Fruit fly (Drosophila melanogaster) whole organism, embryonic: ENCODE results near the gene puc.

ENCODE experiments used
- Antp ChIP-seq: fragments of 200-800 bp; sonication (Bioruptor generic); optimal IDR thresholded peaks from 3 replicates; lab custom pipeline; 2016; ENCODE audit warnings: missing biosample characterization, missing genetic modification characterization
- C15 ChIP-seq: fragments of 200-800 bp; sonication (Bioruptor generic); IDR thresholded peaks from 3 replicates; pipeline ENCODE4 v1.3.6; 2022; ENCODE audit warnings: missing biosample characterization, missing genetic modification characterization
- CG10979 ChIP-seq: fragments of 200-800 bp; sonication (Bioruptor generic); optimal IDR thresholded peaks from 2 replicates; lab custom pipeline; 2018; ENCODE audit warnings: missing biosample characterization, mild to moderate bottlenecking, missing genetic modification characterization, moderate library complexity
- CG13775 ChIP-seq: fragments of 200-800 bp; sonication (Bioruptor generic); optimal IDR thresholded peaks from 3 replicates; lab custom pipeline; 2017; ENCODE audit warnings: missing biosample characterization, mild to moderate bottlenecking, missing genetic modification characterization
- CG14050 ChIP-seq: fragments of 200-800 bp; sonication (Bioruptor generic); IDR thresholded peaks from 3 replicates; pipeline ENCODE4 v1.3.6; 2022; ENCODE audit warnings: missing biosample characterization, missing genetic modification characterization
- CG14667 ChIP-seq: fragments of 200-800 bp; sonication (Bioruptor generic); IDR thresholded peaks from 2 replicates; pipeline ENCODE4 v1.3.6; 2022; ENCODE audit warnings: missing biosample characterization, missing genetic modification characterization
- CG17328 ChIP-seq: fragments of 200-800 bp; sonication (Bioruptor generic); IDR thresholded peaks from 2 replicates; pipeline ENCODE4 v1.3.6; 2022; ENCODE audit warnings: missing biosample characterization, missing genetic modification characterization
- CG2678 ChIP-seq: fragments of 200-800 bp; sonication (Bioruptor generic); optimal IDR thresholded peaks from 3 replicates; lab custom pipeline; 2019; ENCODE audit warnings: missing biosample characterization, mild to moderate bottlenecking, missing genetic modification characterization, moderate library complexity
- CG2712 ChIP-seq: fragments of 200-800 bp; optimal IDR thresholded peaks from 3 replicates; lab custom pipeline; 2019; ENCODE audit warnings: missing biosample characterization, mild to moderate bottlenecking, missing genetic modification characterization, moderate library complexity
- CG3163 ChIP-seq: fragments of 200-800 bp; sonication (Bioruptor generic); optimal IDR thresholded peaks from 3 replicates; lab custom pipeline; 2016; ENCODE audit warnings: missing biosample characterization, missing genetic modification characterization
- CG7786 ChIP-seq: fragments of 200-800 bp; sonication (Bioruptor generic); optimal IDR thresholded peaks from 2 replicates; lab custom pipeline; 2016; ENCODE audit warnings: missing biosample characterization, missing genetic modification characterization
- CG9215 ChIP-seq: fragments of 200-800 bp; sonication (Bioruptor generic); IDR thresholded peaks from 2 replicates; pipeline ENCODE4 v1.3.6; 2022; ENCODE audit warnings: missing biosample characterization, missing genetic modification characterization
- Ets97D ChIP-seq: fragments of 200-800 bp; sonication (Bioruptor generic); optimal IDR thresholded peaks from 3 replicates; lab custom pipeline; 2016; ENCODE audit warnings: missing biosample characterization, missing genetic modification characterization
- Hey ChIP-seq: fragments of 200-800 bp; sonication (Bioruptor generic); optimal IDR thresholded peaks from 3 replicates; lab custom pipeline; 2018; ENCODE audit warnings: missing biosample characterization, mild to moderate bottlenecking, missing genetic modification characterization
- NFAT ChIP-seq: fragments of 200-800 bp; sonication (Bioruptor generic); IDR thresholded peaks from 2 replicates; pipeline ENCODE4 v1.3.6; 2022; ENCODE audit warnings: missing biosample characterization, missing genetic modification characterization
- Sox102F ChIP-seq: fragments of 200-800 bp; sonication (Bioruptor generic); optimal IDR thresholded peaks from 2 replicates; lab custom pipeline; 2018; ENCODE audit warnings: missing biosample characterization, mild to moderate bottlenecking, missing genetic modification characterization, moderate library complexity
- Taf1 ChIP-seq: fragments of 200-800 bp; sonication (Bioruptor generic); IDR thresholded peaks from 2 replicates; pipeline ENCODE4 v1.3.6; 2022; ENCODE audit warnings: missing biosample characterization, missing genetic modification characterization
- Xrp1 ChIP-seq: fragments of 200-800 bp; sonication (Bioruptor generic); IDR thresholded peaks from 2 replicates; pipeline ENCODE4 v1.3.6; 2022; ENCODE audit warnings: missing biosample characterization, missing genetic modification characterization
- bsh ChIP-seq, 2 experiments: fragments of 200-800 bp; sonication (Bioruptor generic); optimal IDR thresholded peaks; 2 replicates each; lab custom pipeline; 2017 to 2018; ENCODE audit warnings: mild to moderate bottlenecking in 2 of 2, missing biosample characterization in 2 of 2, missing genetic modification characterization in 2 of 2, moderate library complexity in 1 of 2
- chm ChIP-seq: fragments of 200-800 bp; sonication (Bioruptor generic); IDR thresholded peaks from 2 replicates; pipeline ENCODE4 v1.3.6; 2022; ENCODE audit warnings: missing biosample characterization, missing genetic modification characterization
- corto ChIP-seq: fragments of 200-800 bp; sonication (Bioruptor generic); optimal IDR thresholded peaks from 2 replicates; lab custom pipeline; 2016; ENCODE audit warnings: missing biosample characterization, mild to moderate bottlenecking, missing genetic modification characterization, moderate library complexity
- cwo ChIP-seq: fragments of 200-800 bp; sonication (Bioruptor generic); optimal IDR thresholded peaks from 3 replicates; lab custom pipeline; 2017; ENCODE audit warnings: missing biosample characterization, missing genetic modification characterization, mild to moderate bottlenecking, moderate library complexity, missing genetic modification reagents
- dmrt11E ChIP-seq: fragments of 200-800 bp; sonication (Bioruptor generic); optimal IDR thresholded peaks from 3 replicates; lab custom pipeline; 2018; ENCODE audit warnings: missing biosample characterization, mild to moderate bottlenecking, missing genetic modification characterization, moderate library complexity
- ems ChIP-seq: fragments of 200-800 bp; sonication (Bioruptor generic); optimal IDR thresholded peaks from 3 replicates; lab custom pipeline; 2016; ENCODE audit warnings: missing biosample characterization, missing genetic modification characterization
- grn ChIP-seq: fragments of 200-800 bp; sonication (Bioruptor generic); optimal IDR thresholded peaks from 3 replicates; lab custom pipeline; 2017; ENCODE audit warnings: missing biosample characterization, missing genetic modification characterization
- hb ChIP-seq: fragments of 200-800 bp; sonication (Bioruptor generic); IDR thresholded peaks from 3 replicates; pipeline ENCODE4 v1.3.6; 2022; ENCODE audit warnings: missing biosample characterization, missing genetic modification characterization; ENCODE audit not compliant: partially characterized antibody
- lbe ChIP-seq: fragments of 200-800 bp; sonication (Bioruptor generic); optimal IDR thresholded peaks from 2 replicates; lab custom pipeline; 2016; ENCODE audit warnings: missing biosample characterization, mild to moderate bottlenecking, missing genetic modification characterization
- lmd ChIP-seq: fragments of 200-800 bp; sonication (Bioruptor generic); IDR thresholded peaks from 2 replicates; pipeline ENCODE4 v1.3.6; 2022; ENCODE audit warnings: missing biosample characterization, missing genetic modification characterization
- lola ChIP-seq, 3 experiments: fragments of >200 bp in 2 of 3; fragments of 200-800 bp in 1 of 3; sonication (Bioruptor generic) in 1 of 3; optimal IDR thresholded peaks; 2 replicates each; lab custom pipeline; 2017 to 2019; ENCODE audit warnings: missing biosample characterization in 3 of 3, missing genetic modification characterization in 3 of 3, mild to moderate bottlenecking in 1 of 3, moderate library complexity in 1 of 3
- oc ChIP-seq: fragments of 200-800 bp; sonication (Bioruptor generic); optimal IDR thresholded peaks from 2 replicates; lab custom pipeline; 2018; ENCODE audit warnings: missing biosample characterization, mild to moderate bottlenecking, missing genetic modification characterization, moderate library complexity
- onecut ChIP-seq: fragments of 200-800 bp; sonication (Bioruptor generic); IDR thresholded peaks from 2 replicates; pipeline ENCODE4 v1.3.6; 2022; ENCODE audit warnings: missing biosample characterization, missing genetic modification characterization
- pan ChIP-seq, 4 experiments: fragments of >200 bp in 3 of 4; fragments of 200-800 bp in 1 of 4; sonication (Bioruptor generic) in 1 of 4; optimal IDR thresholded peaks in 3 of 4; IDR thresholded peaks in 1 of 4; 2 replicates each; pipeline versions ENCODE4 v1.3.6 to Lab custom; 2017 to 2022; ENCODE audit warnings: missing biosample characterization in 2 of 4, missing genetic modification characterization in 2 of 4, mixed read lengths in 1 of 4
- pros ChIP-seq: fragments of 200-800 bp; sonication (Bioruptor generic); optimal IDR thresholded peaks from 3 replicates; lab custom pipeline; 2019; ENCODE audit warnings: missing biosample characterization, mild to moderate bottlenecking, missing genetic modification characterization, moderate library complexity
- row ChIP-seq: fragments of 200-800 bp; sonication (Bioruptor generic); IDR thresholded peaks from 3 replicates; pipeline ENCODE4 v1.3.6; 2022; ENCODE audit warnings: missing biosample characterization, missing genetic modification characterization
- run ChIP-seq: fragments of 200-800 bp; sonication (Bioruptor generic); optimal IDR thresholded peaks from 3 replicates; lab custom pipeline; 2018; ENCODE audit warnings: missing biosample characterization, mild to moderate bottlenecking, missing genetic modification characterization
- sima ChIP-seq: fragments of 200-800 bp; sonication (Bioruptor generic); optimal IDR thresholded peaks from 2 replicates; lab custom pipeline; 2016; ENCODE audit warnings: missing biosample characterization, missing genetic modification characterization
- sug ChIP-seq: fragments of 200-800 bp; optimal IDR thresholded peaks from 2 replicates; lab custom pipeline; 2019; ENCODE audit warnings: missing biosample characterization, mild to moderate bottlenecking, missing genetic modification characterization, moderate library complexity
- tll ChIP-seq, 2 experiments: fragments of 200-800 bp in 1 of 2; fragments of >200 bp in 1 of 2; sonication (Bioruptor generic) in 1 of 2; optimal IDR thresholded peaks; 2 replicates each; lab custom pipeline; 2017 to 2019; ENCODE audit warnings: missing biosample characterization in 2 of 2, missing genetic modification characterization in 2 of 2, mild to moderate bottlenecking in 1 of 2, moderate library complexity in 1 of 2
- unpg ChIP-seq: fragments of 200-800 bp; sonication (Bioruptor generic); optimal IDR thresholded peaks from 3 replicates; lab custom pipeline; 2018; ENCODE audit warnings: missing biosample characterization, mild to moderate bottlenecking, missing genetic modification characterization, moderate library complexity
- vvl ChIP-seq: fragments of 200-800 bp; sonication (Bioruptor generic); IDR thresholded peaks from 2 replicates; pipeline ENCODE4 v1.3.6; 2022; ENCODE audit warnings: missing biosample characterization, missing genetic modification characterization
- wek ChIP-seq: fragments of 200-800 bp; sonication (Bioruptor generic); optimal IDR thresholded peaks from 3 replicates; lab custom pipeline; 2018; ENCODE audit warnings: missing biosample characterization, mild to moderate bottlenecking, missing genetic modification characterization, moderate library complexity
- zen ChIP-seq: fragments of 200-800 bp; sonication (Bioruptor generic); optimal IDR thresholded peaks from 3 replicates; lab custom pipeline; 2018; ENCODE audit warnings: missing biosample characterization, mild to moderate bottlenecking, missing genetic modification characterization, moderate library complexity
- zf30C ChIP-seq: fragments of 200-800 bp; sonication (Bioruptor generic); optimal IDR thresholded peaks from 3 replicates; lab custom pipeline; 2018; ENCODE audit warnings: missing biosample characterization, mild to moderate bottlenecking, missing genetic modification characterization
- zfh1 ChIP-seq: fragments of 200-800 bp; sonication (Bioruptor generic); IDR thresholded peaks from 3 replicates; pipeline ENCODE4 v1.3.6; 2022; ENCODE audit warnings: missing biosample characterization, missing genetic modification characterization

The puc gene

dm6 chr3R:8151163-8151562, 46.0 kb downstream of the puc start (continued):
- no peak for TF ChIP-seq ems
- TF ChIP-seq CG9215 (GFP tag; lab: Robert Waterston, UW): no peak
- peak; percentile 81 for TF ChIP-seq zen (tag; lab: Kevin White, UChicago)
- no peak for TF ChIP-seq cwo (GFP tag; lab: Kevin White, UChicago)
- TF ChIP-seq pan (optimal IDR thresholded peaks at IDR 0.05; lab: Kevin White, UChicago): no peak
- no peak for TF ChIP-seq pan (GFP tag; optimal IDR thresholded peaks at IDR 0.05 in 1 of 2, IDR thresholded peaks at IDR 0.05 in 1 of 2)

DNA sequence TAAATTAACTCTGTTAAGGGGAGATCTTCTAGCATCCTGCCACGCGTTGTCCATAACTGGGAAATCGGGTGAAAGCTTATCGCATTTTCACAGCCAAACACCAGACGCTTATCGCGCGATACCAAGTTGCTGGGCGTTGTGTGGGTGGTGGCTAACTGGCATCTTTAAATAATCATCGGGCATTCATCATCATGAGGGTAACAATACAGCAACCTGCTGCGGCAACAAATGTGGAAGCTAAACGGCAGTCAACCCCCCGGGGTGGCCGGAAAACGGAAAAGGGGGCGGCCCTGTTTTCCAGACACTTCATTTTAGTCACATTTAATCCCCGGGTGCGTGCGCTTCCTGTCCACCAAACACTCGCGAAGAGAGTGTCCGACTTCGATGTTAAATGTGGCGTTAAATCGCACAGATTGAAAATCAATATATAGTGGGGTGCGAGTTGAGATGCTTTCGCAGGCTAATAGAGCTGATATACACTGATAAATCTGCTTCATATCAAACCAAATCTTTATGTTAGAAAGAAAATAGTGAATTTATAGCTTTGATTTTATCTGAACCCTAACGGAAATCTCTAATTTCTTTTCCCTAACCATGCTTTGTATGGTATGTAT, 47.6 kb downstream of the puc start:
- TF ChIP-seq Hey: peak; percentile 76
- peak; percentile 81 for TF ChIP-seq onecut (GFP tag; lab: Robert Waterston, UW)
- TF ChIP-seq pros: peak; percentile 48
- peak; percentile 61 for TF ChIP-seq oc
- no peak for TF ChIP-seq run (tag; lab: Kevin White, UChicago)
- 0 out of 2 replicates have a peak, but pooled peaks have one; percentile 15 for TF ChIP-seq CG17328 (GFP tag; lab: Robert Waterston, UW)
- no peak for TF ChIP-seq sima (GFP tag; lab: Kevin White, UChicago)
- peak; percentile 78 for TF ChIP-seq grn (GFP tag; lab: Kevin White, UChicago)
- peak in 1 of 2 experiments; percentile 4 for TF ChIP-seq tll (GFP tag; optimal IDR thresholded peaks at IDR 0.05; lab: Kevin White, UChicago)

DNA sequence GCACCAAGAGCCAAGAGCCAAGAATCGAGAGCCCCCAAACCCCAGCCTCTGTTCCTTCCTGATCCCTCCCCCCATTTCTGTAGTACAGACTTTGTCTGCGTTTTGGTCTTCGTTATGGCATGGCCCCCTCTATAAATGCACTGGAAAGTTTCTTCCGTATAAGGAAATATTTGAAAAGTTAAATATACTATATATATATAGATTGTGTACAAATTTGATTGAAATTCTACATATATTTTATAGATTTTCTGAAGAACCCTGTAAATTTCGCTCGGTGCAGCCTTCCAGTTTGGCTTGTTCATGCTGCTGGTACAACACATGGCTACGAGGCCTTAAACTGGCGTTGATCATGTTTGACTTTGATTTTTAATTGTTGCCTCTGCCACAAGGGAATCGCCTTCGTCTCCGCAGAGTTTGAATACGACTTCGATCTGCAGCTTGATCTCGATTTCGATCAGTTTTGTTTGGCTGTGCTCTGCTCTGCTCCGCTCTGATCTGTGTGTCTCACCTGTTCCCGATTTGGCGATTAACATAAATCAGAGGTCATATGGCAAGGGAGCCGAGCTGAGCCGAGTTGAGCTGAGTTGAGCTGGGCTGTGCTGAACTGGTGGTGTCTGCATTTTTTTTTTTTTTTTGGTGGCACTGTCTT, 49.0 kb downstream of the puc start:
- peak; percentile 24 for TF ChIP-seq CG10979 (tag; lab: Kevin White, UChicago)
- 0 out of 2 replicates have a peak, but pooled peaks have one; percentile 13 for TF ChIP-seq chm
- TF ChIP-seq CG7786: no peak
- TF ChIP-seq lmd (GFP tag; lab: Robert Waterston, UW): no peak
- TF ChIP-seq zf30C (GFP tag; lab: Kevin White, UChicago): peak; percentile 17
- TF ChIP-seq sug (tag; lab: Kevin White, UChicago): no peak
- peak; percentile 71 for TF ChIP-seq grn (GFP tag; lab: Kevin White, UChicago)
- TF ChIP-seq lola (GFP tag; optimal IDR thresholded peaks at IDR 0.05; lab: Kevin White, UChicago): peak in 1 of 3 experiments; percentile 9
- 0 out of 2 replicates have a peak, but pooled peaks have one; percentile 13 for TF ChIP-seq vvl (GFP tag; lab: Robert Waterston, UW)
- TF ChIP-seq C15 (GFP tag; lab: Robert Waterston, UW): no peak
- TF ChIP-seq hb (GFP tag; lab: Robert Waterston, UW): no peak
- peak; percentile 62 for TF ChIP-seq lbe
- TF ChIP-seq CG3163 (GFP tag; lab: Kevin White, UChicago): no peak
- TF ChIP-seq CG2712: peak; percentile 50
- TF ChIP-seq Ets97D: no peak
- TF ChIP-seq Sox102F (GFP tag; lab: Kevin White, UChicago): no peak
- TF ChIP-seq CG14667 (GFP tag; lab: Robert Waterston, UW): 0 out of 2 replicates have a peak, but pooled peaks have one; percentile 28
- peak; percentile 5 to 31 for TF ChIP-seq bsh (GFP tag; optimal IDR thresholded peaks at IDR 0.05; lab: Kevin White, UChicago)
- peak; percentile 14; the same call in 1 of the 2 replicates for TF ChIP-seq CG17328 (GFP tag; lab: Robert Waterston, UW)
- peak; percentile 40; the same call in 2 of the 3 replicates for TF ChIP-seq row (GFP tag; lab: Robert Waterston, UW)
- TF ChIP-seq dmrt11E (tag; lab: Kevin White, UChicago): peak; percentile 40
- no peak for TF ChIP-seq Taf1 (GFP tag; lab: Robert Waterston, UW)
- peak; percentile 22; the same call in 1 of the 2 replicates for TF ChIP-seq Xrp1 (GFP tag; lab: Robert Waterston, UW)
- TF ChIP-seq unpg (GFP tag; lab: Kevin White, UChicago): no peak
- TF ChIP-seq CG2678 (tag; lab: Kevin White, UChicago): peak; percentile 20
- no peak for TF ChIP-seq Antp (GFP tag; lab: Kevin White, UChicago)
- TF ChIP-seq CG13775 (GFP tag; lab: Kevin White, UChicago): no peak
- TF ChIP-seq zfh1: 0 out of 3 replicates have a peak, but pooled peaks have one; percentile 26
- no peak for TF ChIP-seq wek (GFP tag; lab: Kevin White, UChicago)
- TF ChIP-seq corto (GFP tag; lab: Kevin White, UChicago): peak; percentile 22
- no peak for TF ChIP-seq CG14050 (GFP tag; lab: Robert Waterston, UW)
- no peak for TF ChIP-seq NFAT (GFP tag; lab: Robert Waterston, UW)
